Fruit fly (Drosophila melanogaster): ENCODE results near the gene fy.

Gene fy

DNA sequence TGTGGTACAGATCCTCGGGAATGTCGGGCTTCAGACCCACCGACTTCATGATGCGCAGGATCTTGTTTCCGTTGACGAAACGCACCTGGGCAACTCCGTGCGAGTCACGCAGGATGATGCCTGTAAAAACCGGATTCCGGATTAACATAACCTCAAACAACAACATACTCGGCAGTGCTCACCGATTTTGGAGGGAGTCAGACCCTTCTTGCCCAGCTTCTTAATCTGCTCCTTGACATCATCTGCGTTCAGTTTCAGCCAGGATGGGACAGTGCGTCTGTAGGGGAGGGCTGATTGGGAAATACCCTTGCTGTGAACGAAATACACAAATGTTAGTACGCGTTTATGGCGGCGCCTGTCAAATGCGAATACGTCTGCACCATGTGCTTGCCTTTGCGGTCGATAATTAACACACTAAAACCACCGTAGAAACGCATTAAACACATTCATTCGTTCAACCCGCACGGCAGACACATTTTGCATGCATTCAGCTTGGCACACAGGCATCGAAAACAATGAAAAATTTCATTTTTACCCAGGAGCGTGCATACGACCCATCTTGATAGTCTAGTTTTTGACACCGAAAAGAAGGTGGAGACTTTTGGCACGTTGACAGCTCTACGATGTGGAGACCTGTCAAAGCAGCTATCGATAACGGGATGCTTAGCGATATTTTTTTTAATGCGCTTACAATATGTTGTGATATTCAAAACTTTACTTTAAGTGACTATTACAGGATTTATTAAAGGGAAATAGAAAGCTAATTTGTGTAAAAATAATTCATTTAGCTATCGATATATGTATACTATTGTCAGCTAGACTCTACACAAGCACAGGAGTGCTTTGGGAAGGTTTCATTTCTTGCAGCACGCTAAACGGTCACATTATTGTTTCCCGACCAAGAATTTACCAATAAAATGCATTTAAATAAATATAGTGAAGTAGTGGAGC, 38.8 kb downstream of the fy start, which contains the start of the genes RpS13 and CSN8 (continued):
- TF ChIP-seq Nf-YB (GFP tag; optimal IDR thresholded peaks at IDR 0.05) (no peak), stwl (tag; optimal IDR thresholded peaks at IDR 0.05) (peak; percentile 85), wdn (GFP tag; IDR thresholded peaks at IDR 0.05) (no peak), Sin3A (optimal IDR thresholded peaks at IDR 0.05) (peak; percentile 93), CG1233 (GFP tag; optimal IDR thresholded peaks at IDR 0.05) (peak; percentile 12), CG17912 (GFP tag; optimal IDR thresholded peaks at IDR 0.05) (peak; percentile 16), CG18262 (tag; optimal IDR thresholded peaks at IDR 0.05) (peak; percentile 38), CG9817 (tag; optimal IDR thresholded peaks at IDR 0.05) (no peak), eve (GFP tag; optimal IDR thresholded peaks at IDR 0.05) (peak in 1 of 2 experiments; percentile 69), CG2712 (tag; optimal IDR thresholded peaks at IDR 0.05) (peak; percentile 33)

DNA sequence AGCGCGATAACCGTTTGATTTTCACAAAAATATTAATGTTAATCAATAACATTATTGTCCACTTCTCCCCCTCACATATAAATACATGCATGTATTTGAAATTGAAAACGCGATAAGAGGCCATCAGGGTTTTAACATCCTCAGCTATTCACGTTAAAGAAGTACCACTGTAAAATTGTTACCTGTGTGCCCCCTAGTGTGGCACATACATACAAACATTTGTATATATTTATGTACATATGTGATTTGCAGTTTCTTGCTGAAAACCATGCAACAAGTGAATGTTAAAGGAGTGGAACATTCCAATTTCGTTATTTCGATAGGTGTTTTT, 40.2 kb downstream of the fy start:
- TF ChIP-seq insv (GFP tag; optimal IDR thresholded peaks at IDR 0.05), result peak in 1 of 2 experiments; percentile 67
- no peak for TF ChIP-seq CoRest (tag; optimal IDR thresholded peaks at IDR 0.05)
- TF ChIP-seq CTCF (GFP tag; optimal IDR thresholded peaks at IDR 0.05), result no peak
- peak; percentile 63 for TF ChIP-seq Elba2 (GFP tag; optimal IDR thresholded peaks at IDR 0.05)
- peak; percentile 77 for TF ChIP-seq sug (tag; optimal IDR thresholded peaks at IDR 0.05)
- peak; percentile 5 for TF ChIP-seq exex (tag; optimal IDR thresholded peaks at IDR 0.05)
- no peak for TF ChIP-seq CG11085 (GFP tag; IDR thresholded peaks at IDR 0.05)
- TF ChIP-seq Dp (GFP tag; optimal IDR thresholded peaks at IDR 0.05), result no peak
- TF ChIP-seq ase (GFP tag; IDR thresholded peaks at IDR 0.05), result no peak
- TF ChIP-seq CG17328 (GFP tag; IDR thresholded peaks at IDR 0.05), result no peak
- no peak for TF ChIP-seq yki (optimal IDR thresholded peaks at IDR 0.05)
- TF ChIP-seq CG12391 (tag; optimal IDR thresholded peaks at IDR 0.05), result no peak
- no peak for TF ChIP-seq CG7928 (GFP tag; optimal IDR thresholded peaks at IDR 0.05)
- TF ChIP-seq Med (GFP tag), result peak; percentile 37
- TF ChIP-seq CG8765 (GFP tag; IDR thresholded peaks at IDR 0.05), result 0 out of 2 replicates have a peak, but pooled peaks have one; percentile 9
- TF ChIP-seq CG7745 (tag; optimal IDR thresholded peaks at IDR 0.05), result no peak

DNA sequence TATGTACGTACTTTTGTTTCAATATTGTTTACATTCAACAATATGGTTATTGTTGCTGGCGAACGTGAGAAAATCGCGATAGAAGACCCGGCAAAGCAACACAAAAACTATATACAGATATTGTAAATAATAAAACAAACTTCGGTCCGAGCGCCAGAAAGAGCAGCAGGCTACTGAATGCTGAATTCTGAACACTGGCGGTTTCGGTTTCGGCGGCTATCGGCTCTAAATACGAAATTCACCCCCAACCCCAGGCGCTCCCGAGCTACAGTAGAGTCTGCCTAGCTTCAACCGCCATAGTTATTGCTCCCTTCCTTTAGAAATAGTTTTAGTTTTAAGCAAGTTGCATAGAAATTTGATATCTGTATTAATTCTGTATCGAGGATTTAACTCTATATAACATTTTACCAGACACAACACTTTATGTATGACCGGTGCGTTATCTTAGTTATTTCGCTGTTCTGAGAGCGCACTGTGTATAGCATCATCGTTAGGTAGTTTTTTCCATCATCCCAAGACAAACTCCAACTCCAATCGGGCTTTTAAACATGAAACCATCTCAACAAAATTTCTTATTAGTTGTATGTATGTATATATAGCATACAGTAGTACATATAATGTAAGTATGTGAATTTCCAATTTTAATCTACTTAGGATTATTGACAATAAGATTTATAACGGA, 40.7 kb downstream of the fy start, which contains the start of gene CG7627:
Gene CG7627 (minus strand): TSS at position 197 of the 682 bp plus-strand sequence.
- TF ChIP-seq CG2129 (GFP tag; IDR thresholded peaks at IDR 0.05; ENCODE audit: partially characterized antibody) (no peak), ftz-f1 (GFP tag; optimal IDR thresholded peaks at IDR 0.05) (no peak), seq (GFP tag; IDR thresholded peaks at IDR 0.05) (peak; percentile 71), kni (GFP tag; optimal IDR thresholded peaks at IDR 0.05) (no peak), Lim3 (GFP tag; IDR thresholded peaks at IDR 0.05) (no peak), pros (GFP tag; optimal IDR thresholded peaks at IDR 0.05) (no peak), CG15269 (tag; optimal IDR thresholded peaks at IDR 0.05) (peak; percentile 76), lab (GFP tag; optimal IDR thresholded peaks at IDR 0.05) (peak; percentile 88), CG15514 (GFP tag; optimal IDR thresholded peaks at IDR 0.05) (peak; percentile 53), schlank (tag; optimal IDR thresholded peaks at IDR 0.05) (peak; percentile 64), CG10366 (GFP tag; IDR thresholded peaks at IDR 0.05) (peak; percentile 73), bsh (GFP tag; optimal IDR thresholded peaks at IDR 0.05) (peak in 1 of 2 experiments; percentile 72), Doc3 (GFP tag; IDR thresholded peaks at IDR 0.05; ENCODE audit: partially characterized antibody) (no peak), slbo (GFP tag; IDR thresholded peaks at IDR 0.05) (peak; percentile 87), CG10274 (GFP tag; optimal IDR thresholded peaks at IDR 0.05) (no peak), ase (GFP tag; IDR thresholded peaks at IDR 0.05) (peak; percentile 64; the same call in 2 of the 3 replicates), BEAF-32 (GFP tag; optimal IDR thresholded peaks at IDR 0.05) (no peak), scrt (GFP tag; optimal IDR thresholded peaks at IDR 0.05) (peak; percentile 51), CG10209 (GFP tag; optimal IDR thresholded peaks at IDR 0.05) (peak; percentile 79), CG5180 (GFP tag; optimal IDR thresholded peaks at IDR 0.05) (peak; percentile 58), CG9727 (GFP tag; optimal IDR thresholded peaks at IDR 0.05) (peak; percentile 82)
